Worm (Caenorhabditis elegans) whole organism, young adult: ENCODE results near the gene mlt-9.

Experiments
- B0019.2 ChIP-seq: fragments of 200-800 bp; sonication (Bioruptor generic); conservative IDR thresholded peaks from 2 replicates; pipeline ENCODE4 v1.3.6; 2022; ENCODE audit warnings: missing genetic modification reagents, missing genetic modification characterization, missing compliant biosample characterization
- C17E4.6 ChIP-seq: fragments of 200-800 bp; sonication (Bioruptor generic); IDR thresholded peaks from 2 replicates; pipeline ENCODE4 v1.3.6; 2022; ENCODE audit warnings: missing genetic modification reagents, missing genetic modification characterization, missing compliant biosample characterization
- F33H1.4 ChIP-seq: fragments of 200-800 bp; sonication (Bioruptor generic); IDR thresholded peaks from 2 replicates; pipeline ENCODE4 v1.3.6; 2022; ENCODE audit warnings: missing genetic modification reagents, missing genetic modification characterization, missing compliant biosample characterization
- Y53F4B.3 ChIP-seq: fragments of 200-800 bp; sonication (Bioruptor generic); IDR thresholded peaks from 2 replicates; pipeline ENCODE4 v1.3.6; 2022; ENCODE audit warnings: missing genetic modification reagents, missing genetic modification characterization, missing compliant biosample characterization
- Y53G8AR.9 ChIP-seq: fragments of 200-800 bp; sonication (Bioruptor generic); conservative IDR thresholded peaks from 2 replicates; pipeline ENCODE4 v1.3.6; 2022; ENCODE audit warnings: missing genetic modification reagents, missing genetic modification characterization, missing compliant biosample characterization
- Y67H2A.10 ChIP-seq: fragments of 200-800 bp; sonication (Bioruptor generic); conservative IDR thresholded peaks from 2 replicates; pipeline ENCODE4 v1.3.6; 2022; ENCODE audit warnings: missing genetic modification reagents, missing genetic modification characterization, missing compliant biosample characterization
- Y95B8A.8 ChIP-seq: fragments of 200-800 bp; sonication (Bioruptor generic); IDR thresholded peaks from 2 replicates; pipeline ENCODE4 v1.3.6; 2022; ENCODE audit warnings: missing genetic modification reagents, missing genetic modification characterization, missing compliant biosample characterization
- atf-7 ChIP-seq: sonication (generic microtip); optimal IDR thresholded peaks from 2 replicates; lab custom pipeline; 2017; ENCODE audit warnings: mild to moderate bottlenecking, missing genetic modification characterization, missing compliant biosample characterization
- attf-3 ChIP-seq: fragments of 200-800 bp; sonication (Bioruptor generic); conservative IDR thresholded peaks from 2 replicates; pipeline ENCODE4 v1.3.6; 2022; ENCODE audit warnings: missing genetic modification reagents, missing genetic modification characterization, missing compliant biosample characterization
- bed-1 ChIP-seq: fragments of 200-800 bp; sonication (Bioruptor generic); IDR thresholded peaks from 2 replicates; pipeline ENCODE4 v1.3.6; 2022; ENCODE audit warnings: missing genetic modification reagents, missing genetic modification characterization, missing compliant biosample characterization
- bed-2 ChIP-seq: fragments of 200-800 bp; sonication (Bioruptor generic); IDR thresholded peaks from 2 replicates; pipeline ENCODE4 v1.3.6; 2022; ENCODE audit warnings: missing genetic modification reagents, missing genetic modification characterization, missing compliant biosample characterization
- dpl-1 ChIP-seq: fragments of 150-350 bp; optimal IDR thresholded peaks from 2 replicates; lab custom pipeline; 2014; ENCODE audit warnings: missing biosample characterization, missing genetic modification reagents, missing genetic modification characterization
- egl-18 ChIP-seq: fragments of 200-800 bp; sonication (Bioruptor generic); IDR thresholded peaks from 2 replicates; pipeline ENCODE4 v1.3.6; 2022; ENCODE audit warnings: missing genetic modification reagents, missing genetic modification characterization, missing compliant biosample characterization
- egl-44 ChIP-seq: fragments of 200-800 bp; sonication (Bioruptor generic); IDR thresholded peaks from 2 replicates; pipeline ENCODE4 v1.3.6; 2022; ENCODE audit warnings: missing genetic modification reagents, missing genetic modification characterization, missing compliant biosample characterization
- ekl-4 ChIP-seq: fragments of 200-800 bp; sonication (Bioruptor generic); IDR thresholded peaks from 2 replicates; pipeline ENCODE4 v1.3.6; 2022; ENCODE audit warnings: missing genetic modification reagents, missing genetic modification characterization, missing compliant biosample characterization
- let-526 ChIP-seq: fragments of 200-800 bp; sonication (Bioruptor generic); IDR thresholded peaks from 2 replicates; pipeline ENCODE4 v1.3.6; 2022; ENCODE audit warnings: missing genetic modification reagents, missing genetic modification characterization, missing compliant biosample characterization
- lin-35 ChIP-seq, 3 experiments: fragments of 150-350 bp in 2 of 3; sonication (generic microtip) in 1 of 3; optimal IDR thresholded peaks; 2 replicates each; lab custom pipeline; 2014 to 2018; ENCODE audit warnings: missing biosample characterization in 3 of 3, missing genetic modification characterization in 3 of 3, missing genetic modification reagents in 3 of 3
- lin-40 ChIP-seq: sonication (generic microtip); optimal IDR thresholded peaks from 2 replicates; lab custom pipeline; 2016; ENCODE audit warnings: missing genetic modification characterization, mild to moderate bottlenecking, missing compliant biosample characterization, missing genotype, missing genetic modification reagents
- lsy-27 ChIP-seq: sonication (generic microtip); optimal IDR thresholded peaks from 2 replicates; lab custom pipeline; 2017; ENCODE audit warnings: missing genetic modification characterization, mild to moderate bottlenecking, missing compliant biosample characterization, antibody characterized with exemption, missing genotype, borderline replicate concordance; ENCODE audit not compliant: insufficient read depth
- mel-28 ChIP-seq: sonication (generic microtip); optimal IDR thresholded peaks from 2 replicates; lab custom pipeline; 2016; ENCODE audit warnings: borderline replicate concordance, mild to moderate bottlenecking, missing genetic modification characterization, missing compliant biosample characterization
- mes-4 ChIP-seq: sonication (generic microtip); optimal IDR thresholded peaks from 2 replicates; lab custom pipeline; 2016; ENCODE audit warnings: missing genotype, missing genetic modification characterization, missing compliant biosample characterization
- mxl-1 ChIP-seq: sonication (generic microtip); optimal IDR thresholded peaks from 2 replicates; lab custom pipeline; 2016; ENCODE audit warnings: missing genetic modification characterization, missing compliant biosample characterization
- nfyb-1 ChIP-seq: fragments of 200-800 bp; sonication (Bioruptor generic); IDR thresholded peaks from 2 replicates; pipeline ENCODE4 v1.3.6; 2022; ENCODE audit warnings: missing genetic modification reagents, missing genetic modification characterization, missing compliant biosample characterization
- nhr-179 ChIP-seq: sonication (generic microtip); optimal IDR thresholded peaks from 2 replicates; lab custom pipeline; 2016; ENCODE audit warnings: mild to moderate bottlenecking, missing genetic modification characterization, missing compliant biosample characterization
- nhr-80 ChIP-seq: sonication (generic microtip); optimal IDR thresholded peaks from 2 replicates; lab custom pipeline; 2016; ENCODE audit warnings: missing genetic modification characterization, missing compliant biosample characterization
- repo-1 ChIP-seq: sonication (generic microtip); optimal IDR thresholded peaks from 2 replicates; lab custom pipeline; 2017; ENCODE audit warnings: mild to moderate bottlenecking, missing genetic modification characterization, missing compliant biosample characterization
- sea-2 ChIP-seq: fragments of 200-800 bp; sonication (Bioruptor generic); IDR thresholded peaks from 2 replicates; pipeline ENCODE4 v1.3.6; 2022; ENCODE audit warnings: missing genetic modification characterization, missing compliant biosample characterization
- snpc-4 ChIP-seq, 5 experiments: fragments of 150-350 bp in 1 of 5; sonication (generic microtip) in 4 of 5; optimal IDR thresholded peaks; 2 replicates each; lab custom pipeline; 2014 to 2018; ENCODE audit warnings: missing genetic modification characterization in 5 of 5, missing biosample characterization in 3 of 5, antibody characterized with exemption in 2 of 5, mild to moderate bottlenecking in 2 of 5, missing compliant biosample characterization in 2 of 5, missing genotype in 2 of 5, moderate library complexity in 2 of 5, missing genetic modification reagents in 1 of 5
- somi-1 ChIP-seq: fragments of 200-800 bp; sonication (Bioruptor generic); optimal IDR thresholded peaks from 2 replicates; lab custom pipeline; 2018; ENCODE audit warnings: mild to moderate bottlenecking, missing genetic modification characterization, missing compliant biosample characterization
- tlf-1 ChIP-seq: fragments of 200-800 bp; sonication (Bioruptor generic); optimal IDR thresholded peaks from 2 replicates; lab custom pipeline; 2018; ENCODE audit warnings: mild to moderate bottlenecking, missing genetic modification characterization, missing compliant biosample characterization
- ztf-26 ChIP-seq: sonication (generic microtip); optimal IDR thresholded peaks from 2 replicates; lab custom pipeline; 2017; ENCODE audit warnings: missing genetic modification characterization, missing compliant biosample characterization
- ztf-6 ChIP-seq: fragments of 200-800 bp; sonication (Bioruptor generic); IDR thresholded peaks from 2 replicates; pipeline ENCODE4 v1.3.6; 2022; ENCODE audit warnings: missing genetic modification reagents, missing genetic modification characterization, missing compliant biosample characterization

mlt-9 gene

DNA sequence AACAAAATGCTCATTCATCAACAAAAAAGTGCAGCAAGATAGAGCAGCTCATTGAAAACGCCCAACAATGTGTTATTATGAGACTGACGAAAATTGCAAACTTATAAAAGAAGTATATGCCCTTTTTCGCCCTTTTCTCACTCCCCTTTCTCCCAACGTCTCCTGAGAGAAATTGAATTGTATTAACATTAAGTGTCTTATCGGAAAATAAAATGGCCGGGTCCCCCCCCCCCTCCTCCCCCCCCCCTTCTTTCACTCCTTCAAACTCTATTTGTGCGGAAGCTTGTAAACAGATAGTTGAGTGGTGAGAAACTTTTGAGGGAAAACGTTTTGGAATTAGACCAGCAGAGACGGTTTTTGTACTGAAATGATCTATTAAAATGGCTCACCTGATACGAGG is 19.1 kb upstream of the mlt-9 start:
- TF ChIP-seq tlf-1 (GFP tag; lab: Kevin White, UChicago) (no peak), bed-1 (GFP tag; lab: Robert Waterston, UW) (no peak), Y67H2A.10 (GFP tag; lab: Robert Waterston, UW) (no peak), nhr-80 (tag; lab: Kevin White, UChicago) (no peak), nfyb-1 (GFP tag; lab: Robert Waterston, UW) (no peak), snpc-4 (GFP tag; optimal IDR thresholded peaks at IDR 0.05; lab: Kevin White, UChicago) (no peak), snpc-4 (tag; optimal IDR thresholded peaks at IDR 0.05; lab: Kevin White, UChicago) (no peak), let-526 (no peak), repo-1 (tag; lab: Kevin White, UChicago) (no peak), attf-3 (GFP tag; lab: Robert Waterston, UW) (no peak), nhr-179 (tag; lab: Kevin White, UChicago) (no peak), ekl-4 (GFP tag; lab: Robert Waterston, UW) (no peak), somi-1 (GFP tag; lab: Kevin White, UChicago) (no peak)

DNA sequence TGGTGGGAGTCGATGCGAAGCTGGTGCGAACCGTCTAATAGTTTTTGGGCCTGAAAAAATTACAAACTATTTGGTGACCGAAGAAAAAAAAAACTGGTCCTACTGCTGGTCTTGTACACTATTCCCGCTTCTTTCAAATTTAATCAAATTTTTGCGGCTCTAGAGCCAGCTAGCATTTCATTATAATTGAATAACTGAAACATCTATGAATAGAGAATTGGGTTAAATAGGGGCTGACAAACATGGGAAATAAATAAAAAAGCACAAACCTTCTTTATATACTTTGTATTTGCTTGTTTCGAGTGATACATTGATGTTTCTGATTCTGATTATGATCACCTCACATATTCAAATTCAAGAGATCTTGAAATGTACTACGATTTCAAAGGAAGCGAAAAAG is 17.5 kb upstream of the mlt-9 start:
- TF ChIP-seq ekl-4 (GFP tag; lab: Robert Waterston, UW), result no peak
- TF ChIP-seq mel-28 (tag; lab: Kevin White, UChicago), result no peak
- no peak for TF ChIP-seq atf-7 (tag; lab: Kevin White, UChicago)
- TF ChIP-seq C17E4.6 (GFP tag; lab: Robert Waterston, UW), result no peak

DNA sequence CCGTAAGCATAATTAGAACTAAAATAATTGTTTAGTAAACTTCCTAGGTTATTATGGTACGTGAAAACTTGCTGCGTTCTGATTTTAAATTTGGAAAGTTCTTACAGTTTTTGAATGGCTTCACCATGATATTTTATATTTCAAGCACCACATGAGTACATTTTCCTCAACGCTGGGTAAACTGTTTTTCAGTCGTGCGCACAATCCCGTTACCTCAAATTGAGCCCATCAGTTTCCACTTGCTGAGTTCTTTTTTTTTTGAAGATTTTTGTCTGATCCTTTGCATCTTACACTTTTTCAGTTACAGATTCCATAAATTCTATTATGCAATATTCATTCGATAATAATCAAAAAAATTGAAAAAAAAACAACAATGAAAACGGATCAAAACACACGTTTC is 12.9 kb upstream of the mlt-9 start:
- TF ChIP-seq B0019.2 (no peak), Y95B8A.8 (GFP tag; lab: Robert Waterston, UW) (no peak), dpl-1 (GFP tag; lab: Kevin White, UChicago) (no peak), mxl-1 (tag; lab: Kevin White, UChicago) (no peak), lin-40 (no peak)

DNA sequence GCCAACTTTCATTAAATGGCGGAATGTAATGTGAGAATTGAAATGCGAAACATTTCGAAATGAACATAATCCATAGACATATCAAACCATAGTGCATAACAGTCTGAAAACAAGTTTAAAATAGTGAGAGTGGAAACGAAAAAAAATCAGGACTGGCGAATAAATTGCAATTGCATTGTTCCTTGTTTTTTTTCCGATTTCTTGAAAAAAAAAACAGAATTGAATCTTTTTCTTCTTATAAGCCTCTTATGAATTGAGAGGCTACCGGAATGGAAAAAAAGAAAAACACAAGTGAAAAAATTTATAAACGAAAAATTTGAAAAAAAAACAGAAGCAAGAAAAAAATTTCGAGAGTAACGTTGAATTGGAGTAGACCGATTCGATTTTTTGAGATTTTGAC is 8.9 kb upstream of the mlt-9 start, which contains the start of gene R07D5.2:
Gene R07D5.2 (minus strand): TSS at position 101 of the 400 bp plus-strand sequence.
- TF ChIP-seq mes-4 (tag; lab: Kevin White, UChicago) (no peak), Y53G8AR.9 (GFP tag; lab: Robert Waterston, UW) (no peak), bed-2 (GFP tag; lab: Robert Waterston, UW) (no peak), dpl-1 (GFP tag; lab: Kevin White, UChicago) (no peak), lin-40 (no peak), mel-28 (tag; lab: Kevin White, UChicago) (no peak), egl-44 (no peak), ztf-6 (GFP tag; lab: Robert Waterston, UW) (no peak), egl-18 (GFP tag; lab: Robert Waterston, UW) (no peak), ztf-26 (no peak)

DNA sequence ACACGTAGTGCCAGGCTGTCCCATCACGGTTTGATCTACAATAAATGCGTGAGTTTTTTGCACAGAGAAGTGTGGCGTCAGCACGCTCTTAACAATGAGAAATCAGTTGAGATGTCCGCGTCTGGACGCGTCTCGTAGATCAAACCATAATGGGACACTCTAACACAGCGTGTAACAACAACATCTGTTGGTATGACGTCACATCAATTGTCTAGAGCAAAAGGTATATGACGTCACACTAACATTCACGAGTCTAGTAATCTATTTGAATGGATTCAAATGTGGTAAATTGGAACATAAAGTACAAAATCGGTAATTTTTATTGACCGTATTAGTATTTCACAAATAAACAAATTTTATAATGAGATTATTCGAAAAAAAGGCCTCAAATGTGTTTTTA is 8.2 kb upstream of the mlt-9 start:
- TF ChIP-seq F33H1.4 (GFP tag; lab: Robert Waterston, UW), result no peak
- no peak for TF ChIP-seq Y53F4B.3 (GFP tag; lab: Robert Waterston, UW)
- no peak for TF ChIP-seq sea-2
- TF ChIP-seq mxl-1 (tag; lab: Kevin White, UChicago), result no peak
- no peak for TF ChIP-seq lin-35 (GFP tag; optimal IDR thresholded peaks at IDR 0.05; lab: Kevin White, UChicago)
- TF ChIP-seq lsy-27, result no peak
- TF ChIP-seq, all 124 proteins: peak for 0
